Worm (Caenorhabditis elegans) whole organism, late embryonic: ENCODE measurements around the gene pak-1.

Experiments used
- C08G9.2 ChIP-seq: sonication (generic microtip); optimal IDR thresholded peaks from 2 replicates; lab custom pipeline; 2016; ENCODE audit warnings: mild to moderate bottlenecking, missing genetic modification characterization, moderate library complexity, missing compliant biosample characterization
- C38D4.7 ChIP-seq: fragments of 200-800 bp; sonication (Bioruptor generic); optimal IDR thresholded peaks from 2 replicates; lab custom pipeline; 2018; ENCODE audit warnings: mild to moderate bottlenecking, missing genetic modification characterization, moderate library complexity, missing compliant biosample characterization
- K02D7.2 ChIP-seq: sonication (generic microtip); optimal IDR thresholded peaks from 2 replicates; lab custom pipeline; 2017; ENCODE audit warnings: mild to moderate bottlenecking, missing genetic modification characterization, missing compliant biosample characterization
- T23F11.4 ChIP-seq: fragments of 200-800 bp; sonication (Bioruptor generic); optimal IDR thresholded peaks from 2 replicates; lab custom pipeline; 2018; ENCODE audit warnings: mild to moderate bottlenecking, missing genetic modification characterization, missing compliant biosample characterization
- Y22D7AL.16 ChIP-seq: sonication (generic microtip); optimal IDR thresholded peaks from 2 replicates; lab custom pipeline; 2016; ENCODE audit warnings: missing genetic modification characterization, missing compliant biosample characterization
- ahr-1 ChIP-seq: sonication (generic microtip); optimal IDR thresholded peaks from 2 replicates; lab custom pipeline; 2016; ENCODE audit warnings: missing genetic modification characterization, missing compliant biosample characterization
- ceh-14 ChIP-seq: sonication (generic microtip); optimal IDR thresholded peaks from 2 replicates; lab custom pipeline; 2016; ENCODE audit warnings: missing genotype, missing genetic modification characterization, missing compliant biosample characterization
- ceh-18 ChIP-seq: sonication (generic microtip); optimal IDR thresholded peaks from 2 replicates; lab custom pipeline; 2016; ENCODE audit warnings: missing genetic modification characterization, missing compliant biosample characterization
- ceh-19 ChIP-seq: fragments of 200-800 bp; sonication (Bioruptor generic); optimal IDR thresholded peaks from 2 replicates; lab custom pipeline; 2018; ENCODE audit warnings: mild to moderate bottlenecking, missing genetic modification characterization, missing compliant biosample characterization
- ceh-22 ChIP-seq: sonication (generic microtip); optimal IDR thresholded peaks from 2 replicates; lab custom pipeline; 2017; ENCODE audit warnings: missing biosample characterization, missing genetic modification characterization
- ceh-31 ChIP-seq: sonication (generic microtip); optimal IDR thresholded peaks from 2 replicates; lab custom pipeline; 2016; ENCODE audit warnings: missing genetic modification characterization, missing compliant biosample characterization
- ceh-34 ChIP-seq: sonication (generic microtip); optimal IDR thresholded peaks from 2 replicates; lab custom pipeline; 2016; ENCODE audit warnings: mild to moderate bottlenecking, missing genetic modification characterization, missing compliant biosample characterization
- ceh-45 ChIP-seq: fragments of 200-800 bp; sonication (Bioruptor generic); IDR thresholded peaks from 2 replicates; pipeline ENCODE4 v1.3.6; 2022; ENCODE audit warnings: missing genetic modification reagents, missing genetic modification characterization, missing compliant biosample characterization
- ceh-48 ChIP-seq: sonication (generic microtip); optimal IDR thresholded peaks from 2 replicates; lab custom pipeline; 2016; ENCODE audit warnings: missing genetic modification characterization, inconsistent platforms, missing compliant biosample characterization
- ceh-9 ChIP-seq: sonication (generic microtip); optimal IDR thresholded peaks from 2 replicates; lab custom pipeline; 2016; ENCODE audit warnings: mild to moderate bottlenecking, missing genetic modification characterization, inconsistent platforms, missing compliant biosample characterization
- dmd-4 ChIP-seq: sonication (generic microtip); optimal IDR thresholded peaks from 2 replicates; lab custom pipeline; 2016; ENCODE audit warnings: borderline replicate concordance, missing genetic modification characterization, missing compliant biosample characterization
- elt-4 ChIP-seq: sonication (generic microtip); optimal IDR thresholded peaks from 2 replicates; lab custom pipeline; 2016; ENCODE audit warnings: missing genetic modification characterization, missing compliant biosample characterization
- ets-4 ChIP-seq: sonication (generic microtip); optimal IDR thresholded peaks from 2 replicates; lab custom pipeline; 2016; ENCODE audit warnings: missing genetic modification characterization, missing compliant biosample characterization
- fkh-6 ChIP-seq: sonication (generic microtip); optimal IDR thresholded peaks from 2 replicates; lab custom pipeline; 2016; ENCODE audit warnings: missing genetic modification characterization, missing compliant biosample characterization
- hlh-13 ChIP-seq: fragments of 200-800 bp; sonication (Bioruptor generic); optimal IDR thresholded peaks from 2 replicates; lab custom pipeline; 2018; ENCODE audit warnings: mild to moderate bottlenecking, missing genetic modification characterization, missing compliant biosample characterization
- hlh-30 ChIP-seq: sonication (generic microtip); optimal IDR thresholded peaks from 2 replicates; lab custom pipeline; 2017; ENCODE audit warnings: antibody characterized with exemption, missing genetic modification characterization, missing compliant biosample characterization; ENCODE audit not compliant: insufficient read depth
- hlh-6 ChIP-seq: sonication (generic microtip); optimal IDR thresholded peaks from 2 replicates; lab custom pipeline; 2016; ENCODE audit warnings: missing genotype, missing genetic modification characterization, missing compliant biosample characterization
- lim-6 ChIP-seq: sonication (generic microtip); optimal IDR thresholded peaks from 2 replicates; lab custom pipeline; 2016; ENCODE audit warnings: missing genetic modification characterization, missing compliant biosample characterization
- nfya-1 ChIP-seq: sonication (generic microtip); optimal IDR thresholded peaks from 2 replicates; lab custom pipeline; 2017; ENCODE audit warnings: missing genetic modification characterization, mild to moderate bottlenecking, missing compliant biosample characterization, antibody characterized with exemption, moderate library complexity
- nhr-11 ChIP-seq: fragments of 150-350 bp; optimal IDR thresholded peaks from 2 replicates; lab custom pipeline; 2014; ENCODE audit warnings: missing biosample characterization, missing genetic modification characterization
- pat-9 ChIP-seq: fragments of 200-800 bp; sonication (Bioruptor generic); optimal IDR thresholded peaks from 2 replicates; lab custom pipeline; 2018; ENCODE audit warnings: mild to moderate bottlenecking, missing genetic modification characterization, moderate library complexity, missing compliant biosample characterization
- pax-1 ChIP-seq: fragments of 150-350 bp; optimal IDR thresholded peaks from 2 replicates; lab custom pipeline; 2014; ENCODE audit warnings: missing biosample characterization, missing genetic modification characterization
- pha-2 ChIP-seq: sonication (generic microtip); optimal IDR thresholded peaks from 2 replicates; lab custom pipeline; 2017; ENCODE audit warnings: mild to moderate bottlenecking, missing genetic modification characterization, missing compliant biosample characterization
- pha-4 ChIP-seq: fragments of 150-350 bp; optimal IDR thresholded peaks from 2 replicates; lab custom pipeline; 2018; ENCODE audit warnings: missing biosample characterization, missing genetic modification reagents, missing genetic modification characterization
- pros-1 ChIP-seq: fragments of 150-350 bp; optimal IDR thresholded peaks from 2 replicates; lab custom pipeline; 2014; ENCODE audit warnings: missing biosample characterization, missing genetic modification reagents, missing genetic modification characterization
- ref-2 ChIP-seq: sonication (generic microtip); optimal IDR thresholded peaks from 2 replicates; lab custom pipeline; 2016; ENCODE audit warnings: missing genetic modification characterization, missing compliant biosample characterization
- sox-4 ChIP-seq: sonication (generic microtip); optimal IDR thresholded peaks from 2 replicates; lab custom pipeline; 2017; ENCODE audit warnings: mild to moderate bottlenecking, missing genetic modification characterization, inconsistent platforms, missing compliant biosample characterization
- tbx-2 ChIP-seq: sonication (generic microtip); optimal IDR thresholded peaks from 2 replicates; lab custom pipeline; 2016; ENCODE audit warnings: missing genetic modification characterization, missing compliant biosample characterization
- tbx-7 ChIP-seq: sonication (generic microtip); optimal IDR thresholded peaks from 2 replicates; lab custom pipeline; 2016; ENCODE audit warnings: missing genotype, missing genetic modification characterization, missing compliant biosample characterization
- ttx-3 ChIP-seq: sonication (generic microtip); optimal IDR thresholded peaks from 2 replicates; lab custom pipeline; 2016; ENCODE audit warnings: missing genetic modification reagents, missing genetic modification characterization, missing compliant biosample characterization
- unc-3 ChIP-seq, 2 experiments: fragments of 200-800 bp in 1 of 2; sonication (Bioruptor generic) in 1 of 2; sonication (generic microtip) in 1 of 2; conservative IDR thresholded peaks in 1 of 2; optimal IDR thresholded peaks in 1 of 2; 2 replicates each; pipeline versions ENCODE4 v1.3.6 to Lab custom; 2016 to 2022; ENCODE audit warnings: missing compliant biosample characterization in 2 of 2, missing genetic modification characterization in 2 of 2, missing genetic modification reagents in 1 of 2
- unc-86 ChIP-seq: sonication (generic microtip); optimal IDR thresholded peaks from 2 replicates; lab custom pipeline; 2016; ENCODE audit warnings: missing genetic modification characterization, missing compliant biosample characterization
- zip-5 ChIP-seq: sonication (generic microtip); optimal IDR thresholded peaks from 2 replicates; lab custom pipeline; 2016; ENCODE audit warnings: missing genetic modification characterization, missing compliant biosample characterization

pak-1 gene

DNA sequence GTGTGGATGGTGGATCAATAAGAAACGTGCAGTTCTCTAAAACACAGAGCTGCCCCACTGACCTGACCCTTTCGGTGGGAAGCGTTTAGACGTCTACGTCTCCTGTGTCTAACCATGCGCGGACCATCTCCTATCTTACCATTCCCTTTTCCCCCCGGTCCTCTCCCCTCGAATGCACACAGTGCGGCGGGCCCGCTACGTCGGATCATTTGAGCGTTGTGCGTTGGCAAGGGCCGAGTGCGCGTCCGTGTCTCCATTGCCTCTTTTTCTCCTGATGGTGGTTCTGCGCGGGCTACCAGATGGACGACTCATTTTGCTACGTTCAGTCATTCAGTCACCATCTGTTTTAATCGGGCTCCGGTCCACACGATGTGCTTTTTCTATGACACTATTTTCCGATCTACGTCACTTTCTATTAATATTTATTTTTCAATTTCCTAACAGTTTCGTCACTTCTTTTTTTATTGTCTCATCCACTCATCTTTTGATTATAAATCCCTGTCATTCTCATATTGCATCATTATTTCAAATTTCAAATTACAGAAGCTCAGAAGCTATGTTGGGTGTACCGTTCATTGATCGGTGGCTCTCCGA, 52.7 kb downstream of the pak-1 start, which contains the start of gene inx-3 (continued):
- no peak for TF ChIP-seq pha-2
- TF ChIP-seq ttx-3, result no peak
- no peak for TF ChIP-seq ceh-9 (tag; lab: Kevin White, UChicago)
- TF ChIP-seq elt-4 (tag; lab: Kevin White, UChicago), result no peak
- TF ChIP-seq nhr-11, result no peak
- no peak for TF ChIP-seq ceh-18 (tag; lab: Kevin White, UChicago)
- TF ChIP-seq T23F11.4 (GFP tag; lab: Kevin White, UChicago), result peak; percentile 48
- peak; percentile 38 for TF ChIP-seq ref-2 (tag; lab: Kevin White, UChicago)
- TF ChIP-seq hlh-6, result peak; percentile 32
- no peak for TF ChIP-seq tbx-7
- TF ChIP-seq K02D7.2, result no peak
- no peak for TF ChIP-seq nfya-1 (tag; lab: Kevin White, UChicago)
- TF ChIP-seq ceh-19 (GFP tag; lab: Kevin White, UChicago), result no peak
- no peak for TF ChIP-seq ceh-45 (GFP tag; lab: Robert Waterston, UW)
- peak; percentile 24 for TF ChIP-seq C08G9.2 (tag; lab: Kevin White, UChicago)
- peak; percentile 43 for TF ChIP-seq ceh-31
- TF ChIP-seq fkh-6 (tag; lab: Kevin White, UChicago), result no peak
- TF ChIP-seq tbx-2 (tag; lab: Kevin White, UChicago), result peak; percentile 63
- TF ChIP-seq ahr-1 (tag; lab: Kevin White, UChicago), result no peak
- TF ChIP-seq pat-9, result no peak
- no peak for TF ChIP-seq dmd-4 (tag; lab: Kevin White, UChicago)
- TF ChIP-seq zip-5, result no peak
- TF ChIP-seq pha-4 (tag; lab: Kevin White, UChicago), result no peak
- TF ChIP-seq C38D4.7 (GFP tag; lab: Kevin White, UChicago), result no peak
- TF ChIP-seq Y22D7AL.16 (tag; lab: Kevin White, UChicago), result no peak
- no peak for TF ChIP-seq ceh-48 (tag; lab: Kevin White, UChicago)
- TF ChIP-seq ceh-14 (tag; lab: Kevin White, UChicago), result no peak
- no peak for TF ChIP-seq ceh-22 (tag; lab: Kevin White, UChicago)
- no peak for TF ChIP-seq hlh-30 (tag; lab: Kevin White, UChicago)
- TF ChIP-seq sox-4, result no peak
- no peak for TF ChIP-seq hlh-13
- no peak for TF ChIP-seq unc-3 (GFP tag; conservative IDR thresholded peaks at IDR 0.05; lab: Robert Waterston, UW)
- TF ChIP-seq unc-3 (tag; optimal IDR thresholded peaks at IDR 0.05; lab: Kevin White, UChicago), result no peak
- TF ChIP-seq unc-86, result no peak
- no peak for TF ChIP-seq ets-4
- TF ChIP-seq pax-1 (tag; lab: Kevin White, UChicago), result no peak
- TF ChIP-seq ceh-34, result peak; percentile 56
- no peak for TF ChIP-seq lim-6
- TF ChIP-seq pros-1 (tag; lab: Kevin White, UChicago), result no peak
